Fruit fly (Drosophila melanogaster): ENCODE results near the gene daed.

Gene daed

DNA sequence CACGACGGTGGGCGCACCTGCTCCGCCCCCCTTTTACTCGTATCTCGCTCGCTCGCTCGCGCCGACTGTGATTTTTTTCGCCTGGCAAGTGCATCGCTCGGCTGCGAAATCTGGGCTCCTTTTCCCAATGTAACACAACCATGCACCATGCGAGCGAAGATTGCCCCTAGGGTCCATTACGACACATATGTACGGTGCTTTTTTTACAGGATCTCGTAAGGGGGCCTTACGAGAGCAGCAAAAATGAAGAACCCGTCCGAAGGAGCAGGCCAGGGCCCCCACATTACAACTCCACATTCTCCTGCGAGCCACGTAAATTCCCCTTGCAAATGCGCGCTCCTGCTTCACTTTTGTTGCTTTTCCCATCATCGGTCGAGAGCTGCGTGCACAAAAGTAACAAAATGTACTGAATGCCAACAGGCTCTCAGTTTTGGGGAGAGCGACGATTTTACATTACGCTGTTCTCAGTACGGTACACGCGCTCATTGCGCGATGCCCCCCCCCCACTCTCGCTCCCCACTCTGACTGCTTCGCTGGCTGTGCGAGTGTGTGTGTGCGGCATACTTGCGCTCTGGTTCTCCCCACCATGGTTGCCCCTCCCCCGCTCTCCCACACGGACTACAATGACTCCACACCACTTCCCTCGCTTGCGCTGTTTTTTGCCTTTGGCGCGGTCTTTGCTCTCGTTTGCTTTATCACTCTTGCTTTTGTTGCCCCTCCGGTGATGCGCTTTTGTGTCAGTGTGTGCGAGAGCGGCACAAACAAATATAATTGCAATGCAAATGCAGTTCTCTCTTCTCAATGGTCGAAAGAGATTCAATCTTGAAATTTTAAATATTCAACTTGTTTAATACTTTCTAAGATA lies 13.0 kb downstream of the daed start (continued):
- TF ChIP-seq CG2129 (GFP tag; IDR thresholded peaks at IDR 0.05; ENCODE audit: partially characterized antibody): no peak
- peak; percentile 13 for TF ChIP-seq CG18599 (GFP tag; optimal IDR thresholded peaks at IDR 0.05)
- TF ChIP-seq CG11695 (GFP tag; IDR thresholded peaks at IDR 0.05): no peak
- no peak for TF ChIP-seq pita (GFP tag; optimal IDR thresholded peaks at IDR 0.05)
- TF ChIP-seq Hmx (GFP tag; optimal IDR thresholded peaks at IDR 0.05): no peak
- 0 out of 3 replicates have a peak, but pooled peaks have one; percentile 25 for TF ChIP-seq sr (GFP tag; IDR thresholded peaks at IDR 0.05)
- TF ChIP-seq Ada2b (GFP tag; IDR thresholded peaks at IDR 0.05): no peak
- peak; percentile 22; the same call in 1 of the 3 replicates for TF ChIP-seq gce (GFP tag; IDR thresholded peaks at IDR 0.05)
- TF ChIP-seq shn (GFP tag; optimal IDR thresholded peaks at IDR 0.05): no peak
- TF ChIP-seq Dref (GFP tag; IDR thresholded peaks at IDR 0.05): 0 out of 2 replicates have a peak, but pooled peaks have one; percentile 29
- no peak for TF ChIP-seq Dp (GFP tag; optimal IDR thresholded peaks at IDR 0.05)
- TF ChIP-seq bigmax (GFP tag; optimal IDR thresholded peaks at IDR 0.05): no peak
- TF ChIP-seq ham (GFP tag; IDR thresholded peaks at IDR 0.05): no peak
- no peak for TF ChIP-seq CG4328 (GFP tag; optimal IDR thresholded peaks at IDR 0.05)
- TF ChIP-seq CG15479 (GFP tag; optimal IDR thresholded peaks at IDR 0.05): no peak
- no peak for TF ChIP-seq danr (GFP tag; IDR thresholded peaks at IDR 0.05)
- no peak for TF ChIP-seq dimm (GFP tag; IDR thresholded peaks at IDR 0.05)
- TF ChIP-seq CHES-1-like (GFP tag; optimal IDR thresholded peaks at IDR 0.05): no peak
- TF ChIP-seq en (GFP tag; optimal IDR thresholded peaks at IDR 0.05): no peak
- no peak for TF ChIP-seq dan (GFP tag; IDR thresholded peaks at IDR 0.05)
- TF ChIP-seq gfzf (GFP tag; optimal IDR thresholded peaks at IDR 0.05): no peak
- no peak for TF ChIP-seq CG13296 (GFP tag; optimal IDR thresholded peaks at IDR 0.05)
- no peak; the same call in 2 of the 3 replicates for TF ChIP-seq B-H1 (GFP tag; IDR thresholded peaks at IDR 0.05)
- peak; percentile 51 for TF ChIP-seq Adf1 (GFP tag; IDR thresholded peaks at IDR 0.05)
- TF ChIP-seq insv (GFP tag; optimal IDR thresholded peaks at IDR 0.05): no peak
- no peak for TF ChIP-seq gem (tag; optimal IDR thresholded peaks at IDR 0.05)
- no peak for TF ChIP-seq CG16815 (GFP tag; optimal IDR thresholded peaks at IDR 0.05)
- TF ChIP-seq E2f2 (GFP tag; IDR thresholded peaks at IDR 0.05): no peak
- TF ChIP-seq Deaf1 (tag; optimal IDR thresholded peaks at IDR 0.05): peak; percentile 53
- TF ChIP-seq gcm (GFP tag; optimal IDR thresholded peaks at IDR 0.05): no peak
- no peak for TF ChIP-seq Dad (GFP tag; optimal IDR thresholded peaks at IDR 0.05)
- TF ChIP-seq croc (GFP tag; conservative IDR thresholded peaks at IDR 0.05): no peak
- no peak for TF ChIP-seq CG4707 (GFP tag; optimal IDR thresholded peaks at IDR 0.05)
- no peak for TF ChIP-seq phol (tag; optimal IDR thresholded peaks at IDR 0.05)
- TF ChIP-seq ci (GFP tag; IDR thresholded peaks at IDR 0.05): peak; percentile 76
- no peak for TF ChIP-seq CG2120 (GFP tag; optimal IDR thresholded peaks at IDR 0.05)
- TF ChIP-seq nmo (GFP tag; optimal IDR thresholded peaks at IDR 0.05): no peak
- no peak for TF ChIP-seq Xbp1 (GFP tag; optimal IDR thresholded peaks at IDR 0.05)
- no peak for TF ChIP-seq Nf-YA (GFP tag; IDR thresholded peaks at IDR 0.05)
- no peak for TF ChIP-seq CG12391 (tag; optimal IDR thresholded peaks at IDR 0.05)
- no peak for TF ChIP-seq gsb (GFP tag; IDR thresholded peaks at IDR 0.05)
- peak; percentile 21 for TF ChIP-seq caup (GFP tag; optimal IDR thresholded peaks at IDR 0.05; ENCODE audit: severe bottlenecking)
- TF ChIP-seq CG9215 (GFP tag; IDR thresholded peaks at IDR 0.05): 0 out of 2 replicates have a peak, but pooled peaks have one; percentile 11
- no peak for TF ChIP-seq klu (GFP tag; IDR thresholded peaks at IDR 0.05)
- TF ChIP-seq CG33213 (GFP tag; optimal IDR thresholded peaks at IDR 0.05): no peak
- no peak for TF ChIP-seq Oli (tag; optimal IDR thresholded peaks at IDR 0.05)
- TF ChIP-seq sd (tag; optimal IDR thresholded peaks at IDR 0.05): peak; percentile 77
- no peak for TF ChIP-seq CG31388 (GFP tag; optimal IDR thresholded peaks at IDR 0.05)
- no peak for TF ChIP-seq tap (tag; optimal IDR thresholded peaks at IDR 0.05)
- TF ChIP-seq al (GFP tag; IDR thresholded peaks at IDR 0.05): no peak
